Worm (Caenorhabditis elegans) whole organism, L4 larva: ENCODE measurements around the gene T28A8.3.
A peak's percentile ranks its signal among the peaks of the same experiment; 100 is the strongest.

Experiments used
- F10B5.3 ChIP-seq: sonication (generic microtip); optimal IDR thresholded peaks from 2 replicates; lab custom pipeline; 2016; ENCODE audit warnings: mild to moderate bottlenecking, missing genetic modification characterization, missing compliant biosample characterization
- F37D6.2 ChIP-seq: sonication (generic microtip); optimal IDR thresholded peaks from 2 replicates; lab custom pipeline; 2016; ENCODE audit warnings: mild to moderate bottlenecking, missing genetic modification characterization, missing compliant biosample characterization
- F44E2.7 ChIP-seq: fragments of 200-800 bp; sonication (Bioruptor generic); IDR thresholded peaks from 2 replicates; pipeline ENCODE4 v2.1.2; 2022; ENCODE audit warnings: missing genetic modification characterization, missing compliant biosample characterization
- R02D3.7 ChIP-seq: fragments of 150-350 bp; sonication (generic microtip); optimal IDR thresholded peaks from 3 replicates; lab custom pipeline; 2014; ENCODE audit warnings: missing biosample characterization, missing genetic modification characterization
- Y105C5A.15 ChIP-seq: fragments of 200-800 bp; sonication (Bioruptor generic); IDR thresholded peaks from 2 replicates; pipeline ENCODE4 v1.3.6; 2022; ENCODE audit warnings: missing genetic modification characterization, missing compliant biosample characterization
- Y48G9A.11 ChIP-seq: fragments of 200-800 bp; sonication (Bioruptor generic); IDR thresholded peaks from 2 replicates; pipeline ENCODE4 v1.3.6; 2022; ENCODE audit warnings: missing genetic modification reagents, missing genetic modification characterization, missing compliant biosample characterization
- ZK546.5 ChIP-seq, 2 experiments: sonication (generic microtip); optimal IDR thresholded peaks; 2 replicates each; lab custom pipeline; 2017; ENCODE audit warnings: missing biosample characterization in 2 of 2, missing genetic modification characterization in 2 of 2
- arid-1 ChIP-seq: fragments of 200-800 bp; sonication (Bioruptor generic); conservative IDR thresholded peaks from 2 replicates; pipeline ENCODE4 v1.3.6; 2022; ENCODE audit warnings: missing genetic modification reagents, missing genetic modification characterization, missing compliant biosample characterization
- attf-4 ChIP-seq: sonication (generic microtip); optimal IDR thresholded peaks from 3 replicates; lab custom pipeline; 2017; ENCODE audit warnings: missing biosample characterization, missing genetic modification characterization
- ceh-20 ChIP-seq: fragments of 200-800 bp; sonication (Bioruptor generic); IDR thresholded peaks from 2 replicates; pipeline ENCODE4 v1.3.6; 2022; ENCODE audit warnings: missing genetic modification reagents, missing genetic modification characterization, missing compliant biosample characterization
- ceh-44 ChIP-seq: fragments of 200-800 bp; sonication (Bioruptor generic); IDR thresholded peaks from 2 replicates; pipeline ENCODE4 v1.3.6; 2022; ENCODE audit warnings: missing genetic modification reagents, missing genetic modification characterization, missing compliant biosample characterization
- ceh-62 ChIP-seq: sonication (generic microtip); optimal IDR thresholded peaks from 2 replicates; lab custom pipeline; 2017; ENCODE audit warnings: missing biosample characterization, missing genetic modification characterization
- ceh-82 ChIP-seq: sonication (generic microtip); optimal IDR thresholded peaks from 2 replicates; lab custom pipeline; 2017; ENCODE audit warnings: missing biosample characterization, missing genetic modification characterization
- ces-1 ChIP-seq: fragments of 150-350 bp; sonication (generic microtip); optimal IDR thresholded peaks from 4 replicates; lab custom pipeline; 2014; ENCODE audit warnings: missing biosample characterization, missing genetic modification reagents, missing genetic modification characterization
- cey-2 ChIP-seq: sonication (generic microtip); optimal IDR thresholded peaks from 3 replicates; lab custom pipeline; 2017; ENCODE audit warnings: missing genetic modification characterization, mild to moderate bottlenecking, missing compliant biosample characterization, antibody characterized with exemption, borderline replicate concordance; ENCODE audit not compliant: insufficient read depth
- ctbp-1 ChIP-seq: fragments of 200-800 bp; sonication (Bioruptor generic); IDR thresholded peaks from 2 replicates; pipeline ENCODE4 v1.3.6; 2022; ENCODE audit warnings: missing genetic modification reagents, missing genetic modification characterization, missing compliant biosample characterization
- daf-8 ChIP-seq: fragments of 200-800 bp; sonication (Bioruptor generic); IDR thresholded peaks from 2 replicates; pipeline ENCODE4 v1.3.6; 2022; ENCODE audit warnings: missing genetic modification characterization, missing compliant biosample characterization
- dmd-6 ChIP-seq: fragments of 200-800 bp; sonication (Bioruptor generic); IDR thresholded peaks from 2 replicates; pipeline ENCODE4 v1.3.6; 2022; ENCODE audit warnings: missing genetic modification reagents, missing genetic modification characterization, missing compliant biosample characterization
- gei-8 ChIP-seq: fragments of 200-800 bp; sonication (Bioruptor generic); optimal IDR thresholded peaks from 2 replicates; lab custom pipeline; 2018; ENCODE audit warnings: mild to moderate bottlenecking, missing genetic modification characterization, missing compliant biosample characterization
- hmg-1.1 ChIP-seq: fragments of 200-800 bp; sonication (Bioruptor generic); IDR thresholded peaks from 2 replicates; pipeline ENCODE4 v1.3.6; 2022; ENCODE audit warnings: missing genetic modification reagents, missing genetic modification characterization, missing compliant biosample characterization
- jun-1 ChIP-seq: fragments of 150-350 bp; optimal IDR thresholded peaks from 2 replicates; lab custom pipeline; 2014; ENCODE audit warnings: missing biosample characterization, missing genetic modification reagents, missing genetic modification characterization
- lin-13 ChIP-seq: fragments of 150-350 bp; optimal IDR thresholded peaks from 2 replicates; lab custom pipeline; 2014; ENCODE audit warnings: missing biosample characterization, missing genetic modification reagents, missing genetic modification characterization
- lin-29 ChIP-seq: fragments of 200-800 bp; sonication (Bioruptor generic); IDR thresholded peaks from 2 replicates; pipeline ENCODE4 v1.3.6; 2022; ENCODE audit warnings: missing genetic modification reagents, missing genetic modification characterization, missing compliant biosample characterization
- lin-39 ChIP-seq: fragments of 150-350 bp; optimal IDR thresholded peaks from 2 replicates; lab custom pipeline; 2014; ENCODE audit warnings: missing biosample characterization, missing genetic modification reagents, missing genetic modification characterization
- lsy-2 ChIP-seq, 2 experiments: fragments of 150-350 bp in 1 of 2; sonication (generic microtip) in 1 of 2; optimal IDR thresholded peaks; 2 replicates each; lab custom pipeline; 2014 to 2017; ENCODE audit warnings: missing biosample characterization in 2 of 2, missing genetic modification characterization in 2 of 2
- madf-5 ChIP-seq, 2 experiments: fragments of 200-800 bp; sonication (Bioruptor generic); IDR thresholded peaks; 2 replicates each; pipeline ENCODE4 v1.3.6; 2022; ENCODE audit warnings: missing compliant biosample characterization in 2 of 2, missing genetic modification characterization in 2 of 2
- mdt-29 ChIP-seq: fragments of 200-800 bp; sonication (Bioruptor generic); IDR thresholded peaks from 2 replicates; pipeline ENCODE4 v1.3.6; 2022; ENCODE audit warnings: missing genetic modification reagents, missing genetic modification characterization, missing compliant biosample characterization
- mxl-2 ChIP-seq: fragments of 200-800 bp; sonication (Bioruptor generic); conservative IDR thresholded peaks from 2 replicates; pipeline ENCODE4 v1.3.6; 2022; ENCODE audit warnings: missing genetic modification reagents, missing genetic modification characterization, missing compliant biosample characterization
- mxl-3 ChIP-seq: fragments of 200-800 bp; sonication (Bioruptor generic); optimal IDR thresholded peaks from 2 replicates; lab custom pipeline; 2018; ENCODE audit warnings: mild to moderate bottlenecking, missing genetic modification characterization, missing compliant biosample characterization
- nhr-10 ChIP-seq: fragments of 150-350 bp; optimal IDR thresholded peaks from 2 replicates; lab custom pipeline; 2014; ENCODE audit warnings: missing biosample characterization, missing genetic modification characterization
- nhr-102 ChIP-seq: sonication (generic microtip); optimal IDR thresholded peaks from 2 replicates; lab custom pipeline; 2016; ENCODE audit warnings: mild to moderate bottlenecking, missing genetic modification characterization, moderate library complexity, missing compliant biosample characterization
- nhr-111 ChIP-seq: fragments of 200-800 bp; sonication (Bioruptor generic); optimal IDR thresholded peaks from 2 replicates; lab custom pipeline; 2018; ENCODE audit warnings: mild to moderate bottlenecking, missing genetic modification characterization, missing compliant biosample characterization
- nhr-237 ChIP-seq: sonication (generic microtip); optimal IDR thresholded peaks from 2 replicates; lab custom pipeline; 2017; ENCODE audit warnings: missing biosample characterization, missing genetic modification characterization
- nhr-48 ChIP-seq: sonication (generic microtip); optimal IDR thresholded peaks from 2 replicates; lab custom pipeline; 2016; ENCODE audit warnings: mild to moderate bottlenecking, missing genetic modification characterization, missing compliant biosample characterization
- nhr-6 ChIP-seq: fragments of 150-350 bp; optimal IDR thresholded peaks from 2 replicates; lab custom pipeline; 2014; ENCODE audit warnings: missing biosample characterization, missing genetic modification characterization
- nhr-76 ChIP-seq: fragments of 150-350 bp; optimal IDR thresholded peaks from 2 replicates; lab custom pipeline; 2014; ENCODE audit warnings: missing biosample characterization, missing genetic modification characterization
- pqm-1 ChIP-seq: sonication (generic microtip); optimal IDR thresholded peaks from 2 replicates; lab custom pipeline; 2017; ENCODE audit warnings: missing biosample characterization, missing genetic modification characterization
- rbr-2 ChIP-seq: sonication (generic microtip); optimal IDR thresholded peaks from 2 replicates; lab custom pipeline; 2016; ENCODE audit warnings: missing genotype, missing genetic modification characterization, missing compliant biosample characterization
- saeg-2 ChIP-seq: fragments of 200-800 bp; sonication (Bioruptor generic); IDR thresholded peaks from 2 replicates; pipeline ENCODE4 v1.3.6; 2022; ENCODE audit warnings: missing genetic modification reagents, missing genetic modification characterization, missing compliant biosample characterization
- sdz-12 ChIP-seq: fragments of 200-800 bp; sonication (Bioruptor generic); optimal IDR thresholded peaks from 2 replicates; lab custom pipeline; 2018; ENCODE audit warnings: mild to moderate bottlenecking, missing genetic modification characterization, missing compliant biosample characterization
- set-16 ChIP-seq: fragments of 200-800 bp; sonication (Bioruptor generic); IDR thresholded peaks from 2 replicates; pipeline ENCODE4 v1.3.6; 2022; ENCODE audit warnings: missing genetic modification reagents, missing genetic modification characterization, missing compliant biosample characterization
- skn-1 ChIP-seq: fragments of 150-350 bp; optimal IDR thresholded peaks from 2 replicates; lab custom pipeline; 2014; ENCODE audit warnings: missing biosample characterization, missing genetic modification characterization
- snpc-1.2 ChIP-seq: fragments of 200-800 bp; sonication (Bioruptor generic); IDR thresholded peaks from 2 replicates; pipeline ENCODE4 v1.3.6; 2022; ENCODE audit warnings: missing genetic modification reagents, missing genetic modification characterization, missing compliant biosample characterization
- snpc-4 ChIP-seq: fragments of 150-350 bp; optimal IDR thresholded peaks from 2 replicates; lab custom pipeline; 2014; ENCODE audit warnings: missing biosample characterization, missing genetic modification characterization
- spr-3 ChIP-seq: fragments of 200-800 bp; sonication (Bioruptor generic); optimal IDR thresholded peaks from 2 replicates; lab custom pipeline; 2018; ENCODE audit warnings: mild to moderate bottlenecking, missing genetic modification characterization, missing compliant biosample characterization
- unc-130 ChIP-seq: sonication (generic microtip); optimal IDR thresholded peaks from 2 replicates; lab custom pipeline; 2016; ENCODE audit warnings: missing genetic modification reagents, missing genetic modification characterization, missing compliant biosample characterization
- unc-39 ChIP-seq: sonication (generic microtip); optimal IDR thresholded peaks from 2 replicates; lab custom pipeline; 2017; ENCODE audit warnings: missing biosample characterization, missing genetic modification characterization
- unc-62 ChIP-seq, 3 experiments: fragments of 150-350 bp in 1 of 3; sonication (generic microtip); optimal IDR thresholded peaks in 2 of 3; peaks in 1 of 3; 1 replicate in 1 of 3; 2 replicates in 2 of 3; lab custom pipeline; 2014 to 2017; ENCODE audit warnings: missing biosample characterization in 3 of 3, missing genetic modification characterization in 3 of 3, missing genetic modification reagents in 3 of 3, missing genotype in 1 of 3
- zag-1 ChIP-seq: fragments of 150-350 bp; optimal IDR thresholded peaks from 2 replicates; lab custom pipeline; 2014; ENCODE audit warnings: missing biosample characterization, missing genetic modification characterization
- zip-11 ChIP-seq: fragments of 200-800 bp; sonication (Bioruptor generic); IDR thresholded peaks from 2 replicates; pipeline ENCODE4 v1.3.6; 2022; ENCODE audit warnings: missing genetic modification characterization, missing compliant biosample characterization

The T28A8.3 gene

ce11 chrIII:13462965-13463783 lies 42.6 kb upstream of the T28A8.3 start, which contains the start of gene ant-1.1 (continued):
- TF ChIP-seq nhr-102 (tag; lab: Kevin White, UChicago), result peak; percentile 84
- TF ChIP-seq daf-8 (GFP tag; lab: Robert Waterston, UW), result no peak
- TF ChIP-seq lin-13 (GFP tag; lab: Kevin White, UChicago), result peak; percentile 91
- TF ChIP-seq unc-39, result no peak
- TF ChIP-seq set-16 (GFP tag; lab: Robert Waterston, UW), result peak; percentile 95
- peak; percentile 85 for TF ChIP-seq ceh-20 (GFP tag; lab: Robert Waterston, UW)
- TF ChIP-seq unc-62 (GFP tag; optimal IDR thresholded peaks at IDR 0.05 in 1 of 2; lab: Kevin White, UChicago), result peak in 1 of 2 experiments; percentile 82
- no peak for TF ChIP-seq unc-62 (tag; optimal IDR thresholded peaks at IDR 0.05; lab: Kevin White, UChicago)
- TF ChIP-seq mxl-3 (GFP tag; lab: Kevin White, UChicago), result peak; percentile 70
- peak; percentile 86 for TF ChIP-seq nhr-6 (tag; lab: Kevin White, UChicago)
- peak; percentile 47 for TF ChIP-seq jun-1 (tag; lab: Kevin White, UChicago)
- no peak for TF ChIP-seq Y105C5A.15 (GFP tag; lab: Robert Waterston, UW)
- no peak for TF ChIP-seq nhr-10 (tag; lab: Kevin White, UChicago)
- TF ChIP-seq nhr-76 (tag; lab: Kevin White, UChicago), result no peak
- TF ChIP-seq mdt-29 (GFP tag; lab: Robert Waterston, UW), result peak; percentile 88
- TF ChIP-seq saeg-2 (GFP tag; lab: Robert Waterston, UW), result peak; percentile 86
- TF ChIP-seq hmg-1.1 (GFP tag; lab: Robert Waterston, UW), result peak; percentile 92
- TF ChIP-seq arid-1 (GFP tag; lab: Robert Waterston, UW), result peak; percentile 90
- TF ChIP-seq nhr-48, result peak; percentile 63
- TF ChIP-seq F44E2.7 (GFP tag; lab: Robert Waterston, UW), result no peak
- TF ChIP-seq spr-3, result peak; percentile 70
- TF ChIP-seq ceh-44, result peak; percentile 47; the same call in 1 of the 2 replicates
- TF ChIP-seq dmd-6 (GFP tag; lab: Robert Waterston, UW), result peak; percentile 89
- no peak for TF ChIP-seq ces-1
- TF ChIP-seq nhr-237, result no peak
- TF ChIP-seq unc-130, result peak; percentile 81
- no peak for TF ChIP-seq zag-1 (tag; lab: Kevin White, UChicago)
- TF ChIP-seq lin-29 (GFP tag; lab: Robert Waterston, UW), result peak; percentile 78
- TF ChIP-seq lin-39 (tag; lab: Kevin White, UChicago), result no peak
- no peak for TF ChIP-seq zip-11 (GFP tag; lab: Robert Waterston, UW)
- TF ChIP-seq ZK546.5 (tag; optimal IDR thresholded peaks at IDR 0.05; lab: Kevin White, UChicago), result peak; percentile 50 to 96
- peak; percentile 56 for TF ChIP-seq gei-8 (GFP tag; lab: Kevin White, UChicago)
- no peak for TF ChIP-seq ceh-62
- peak; percentile 85 for TF ChIP-seq F37D6.2
- TF ChIP-seq lsy-2 (tag; optimal IDR thresholded peaks at IDR 0.05; lab: Kevin White, UChicago), result peak; percentile 98 to 99
- TF ChIP-seq cey-2 (tag; lab: Kevin White, UChicago), result no peak
- TF ChIP-seq attf-4 (tag; lab: Kevin White, UChicago), result no peak
- TF ChIP-seq rbr-2, result peak; percentile 92
- no peak for TF ChIP-seq sdz-12 (GFP tag; lab: Kevin White, UChicago)
- TF ChIP-seq Y48G9A.11 (GFP tag; lab: Robert Waterston, UW), result peak; percentile 47; the same call in 1 of the 2 replicates
- TF ChIP-seq pqm-1 (tag; lab: Kevin White, UChicago), result peak; percentile 21
- TF ChIP-seq snpc-4 (tag; lab: Kevin White, UChicago), result no peak
- no peak for TF ChIP-seq R02D3.7 (tag; lab: Kevin White, UChicago)
- TF ChIP-seq mxl-2 (GFP tag; lab: Robert Waterston, UW), result no peak
- TF ChIP-seq F10B5.3, result peak; percentile 70
- TF ChIP-seq nhr-111, result no peak
- peak; percentile 75 for TF ChIP-seq ctbp-1 (GFP tag; lab: Robert Waterston, UW)
- TF ChIP-seq madf-5 (GFP tag; IDR thresholded peaks at IDR 0.05; lab: Robert Waterston, UW), result no peak
- TF ChIP-seq snpc-1.2 (GFP tag; lab: Robert Waterston, UW), result 0 out of 2 replicates have a peak, but pooled peaks have one; percentile 43
- TF ChIP-seq ceh-82 (tag; lab: Kevin White, UChicago), result no peak
- no peak for TF ChIP-seq skn-1 (tag; lab: Kevin White, UChicago)
